Worm (Caenorhabditis elegans): Measurements from ENCODE around the gene Y39E4B.6.

ce11 chrIII:13039739-13040138 is 30.8 kb upstream of the Y39E4B.6 start, which contains the start of gene F54F12.2:
- no peak for TF ChIP-seq F13C5.2 (tag; optimal IDR thresholded peaks at IDR 0.05)
- TF ChIP-seq hnd-1 (tag; optimal IDR thresholded peaks at IDR 0.05): no peak
